Worm (Caenorhabditis elegans) whole organism, late embryonic: ENCODE data around the gene T26C11.4.

Experiments used
- C08G9.2 ChIP-seq: sonication (generic microtip); optimal IDR thresholded peaks from 2 replicates; lab custom pipeline; 2016; ENCODE audit warnings: mild to moderate bottlenecking, missing genetic modification characterization, moderate library complexity, missing compliant biosample characterization
- F13H6.1 ChIP-seq: sonication (generic microtip); optimal IDR thresholded peaks from 2 replicates; lab custom pipeline; 2016; ENCODE audit warnings: missing genetic modification characterization, missing compliant biosample characterization
- ama-1 ChIP-seq: fragments of 150-350 bp; optimal IDR thresholded peaks from 2 replicates; lab custom pipeline; 2014
- ceh-48 ChIP-seq: sonication (generic microtip); optimal IDR thresholded peaks from 2 replicates; lab custom pipeline; 2016; ENCODE audit warnings: missing genetic modification characterization, inconsistent platforms, missing compliant biosample characterization
- hlh-13 ChIP-seq: fragments of 200-800 bp; sonication (Bioruptor generic); optimal IDR thresholded peaks from 2 replicates; lab custom pipeline; 2018; ENCODE audit warnings: mild to moderate bottlenecking, missing genetic modification characterization, missing compliant biosample characterization
- hlh-30 ChIP-seq: sonication (generic microtip); optimal IDR thresholded peaks from 2 replicates; lab custom pipeline; 2017; ENCODE audit warnings: antibody characterized with exemption, missing genetic modification characterization, missing compliant biosample characterization; ENCODE audit not compliant: insufficient read depth
- nhr-11 ChIP-seq: fragments of 150-350 bp; optimal IDR thresholded peaks from 2 replicates; lab custom pipeline; 2014; ENCODE audit warnings: missing biosample characterization, missing genetic modification characterization
- npax-4 ChIP-seq: sonication (generic microtip); optimal IDR thresholded peaks from 2 replicates; lab custom pipeline; 2016; ENCODE audit warnings: missing genetic modification characterization, missing compliant biosample characterization
- pax-1 ChIP-seq: fragments of 150-350 bp; optimal IDR thresholded peaks from 2 replicates; lab custom pipeline; 2014; ENCODE audit warnings: missing biosample characterization, missing genetic modification characterization
- pqm-1 ChIP-seq: sonication (generic microtip); optimal IDR thresholded peaks from 2 replicates; lab custom pipeline; 2016; ENCODE audit warnings: missing genetic modification characterization, missing compliant biosample characterization
- unc-55 ChIP-seq: sonication (generic microtip); optimal IDR thresholded peaks from 2 replicates; lab custom pipeline; 2017; ENCODE audit warnings: missing biosample characterization, missing genetic modification reagents, missing genetic modification characterization

ce11 chrX:1791095-1791494 lies 54.3 kb downstream of the T26C11.4 start:
- TF ChIP-seq ama-1 (lab: Kevin White, UChicago) (no peak), C08G9.2 (tag; lab: Kevin White, UChicago) (no peak), pqm-1 (tag; lab: Kevin White, UChicago) (no peak), F13H6.1 (tag; lab: Kevin White, UChicago) (no peak), hlh-30 (tag; lab: Kevin White, UChicago) (no peak), ceh-48 (no peak), npax-4 (tag; lab: Kevin White, UChicago) (no peak), pax-1 (no peak), unc-55 (GFP tag; lab: Kevin White, UChicago) (no peak), nhr-11 (tag; lab: Kevin White, UChicago) (no peak), hlh-13 (no peak)
